Worm (Caenorhabditis elegans) whole organism, L4/young adult: ENCODE results near the gene ykt-6.

Experiments used
- dao-5 ChIP-seq: sonication (generic microtip); optimal IDR thresholded peaks from 2 replicates; lab custom pipeline; 2016; ENCODE audit warnings: missing genotype, missing genetic modification characterization, moderate library complexity, missing compliant biosample characterization
- him-1 ChIP-seq: sonication (generic microtip); optimal IDR thresholded peaks from 2 replicates; lab custom pipeline; 2016; ENCODE audit warnings: missing genotype, missing genetic modification reagents, missing genetic modification characterization, missing compliant biosample characterization

- TF ChIP-seq dao-5 (tag; lab: Kevin White, UChicago), result no peak
- no peak for TF ChIP-seq him-1 (tag; lab: Kevin White, UChicago)
Measured at ce11 chrIII:7246389-7246788, 41.0 kb downstream of the ykt-6 start.
